Fruit fly (Drosophila melanogaster) whole organism, wandering third instar larva: Measurements from ENCODE around the gene CG13392.

Experiments used
- Abd-B ChIP-seq: fragments of >200 bp; optimal IDR thresholded peaks from 2 replicates; lab custom pipeline; 2017; ENCODE audit warnings: missing biosample characterization, missing genetic modification characterization
- CG32264 ChIP-seq: fragments of 200-800 bp; sonication (Bioruptor generic); optimal IDR thresholded peaks from 2 replicates; lab custom pipeline; 2016; ENCODE audit warnings: missing biosample characterization, missing genetic modification characterization
- CG9705 ChIP-seq: fragments of 200-800 bp; sonication (Bioruptor generic); optimal IDR thresholded peaks from 2 replicates; lab custom pipeline; 2018; ENCODE audit warnings: missing biosample characterization, mild to moderate bottlenecking, missing genetic modification characterization
- CrebA ChIP-seq: fragments of 200-800 bp; sonication (Bioruptor generic); optimal IDR thresholded peaks from 2 replicates; lab custom pipeline; 2016; ENCODE audit warnings: missing biosample characterization, mild to moderate bottlenecking, missing genetic modification characterization, borderline replicate concordance
- Dfd ChIP-seq: fragments of >200 bp; optimal IDR thresholded peaks from 2 replicates; lab custom pipeline; 2017; ENCODE audit warnings: missing biosample characterization, missing genetic modification characterization
- Dif ChIP-seq: fragments of 200-275, 200-300 bp; sonication (Bioruptor generic); optimal IDR thresholded peaks from 2 replicates; lab custom pipeline; 2018; ENCODE audit warnings: missing biosample characterization, missing genetic modification characterization; ENCODE audit not compliant: partially characterized antibody
- GATAd ChIP-seq: sonication (Bioruptor generic); optimal IDR thresholded peaks from 2 replicates; lab custom pipeline; 2016; ENCODE audit warnings: missing biosample characterization, missing genetic modification characterization
- HLH106 ChIP-seq: fragments of 200-800 bp; optimal IDR thresholded peaks from 3 replicates; lab custom pipeline; 2019; ENCODE audit warnings: missing biosample characterization, mild to moderate bottlenecking, missing genetic modification characterization, moderate library complexity
- Hr78 ChIP-seq: fragments of >200 bp; optimal IDR thresholded peaks from 2 replicates; lab custom pipeline; 2017; ENCODE audit warnings: missing biosample characterization, missing genetic modification characterization
- Hr83 ChIP-seq: fragments of 200-300 bp; sonication (Bioruptor generic); optimal IDR thresholded peaks from 2 replicates; lab custom pipeline; 2016; ENCODE audit warnings: missing biosample characterization, mild to moderate bottlenecking, missing genetic modification characterization, moderate library complexity; ENCODE audit not compliant: poor library complexity, severe bottlenecking
- Jra ChIP-seq: sonication (Bioruptor generic); optimal IDR thresholded peaks from 2 replicates; lab custom pipeline; 2016; ENCODE audit warnings: missing biosample characterization, missing genetic modification characterization
- Myc ChIP-seq: fragments of >200 bp; optimal IDR thresholded peaks from 2 replicates; lab custom pipeline; 2017
- OdsH ChIP-seq: fragments of 200-800 bp; sonication (Bioruptor generic); optimal IDR thresholded peaks from 2 replicates; lab custom pipeline; 2016; ENCODE audit warnings: missing biosample characterization, mild to moderate bottlenecking, missing genetic modification characterization
- Rel ChIP-seq, 2 experiments: fragments of 200-800 bp; sonication (Bioruptor generic) in 1 of 2; optimal IDR thresholded peaks; 2 replicates in 1 of 2; 3 replicates in 1 of 2; lab custom pipeline; 2016 to 2019; ENCODE audit warnings: mild to moderate bottlenecking in 2 of 2, missing biosample characterization in 2 of 2, missing genetic modification characterization in 2 of 2, moderate library complexity in 1 of 2
- Sp1 ChIP-seq: fragments of 200-800 bp; sonication (Bioruptor generic); optimal IDR thresholded peaks from 3 replicates; lab custom pipeline; 2019; ENCODE audit warnings: missing biosample characterization, mild to moderate bottlenecking, missing genetic modification characterization, moderate library complexity
- Vsx2 ChIP-seq: fragments of 200-300, 225-300 bp; sonication (Bioruptor generic); optimal IDR thresholded peaks from 2 replicates; lab custom pipeline; 2018; ENCODE audit warnings: missing biosample characterization, missing genetic modification characterization; ENCODE audit not compliant: partially characterized antibody
- br ChIP-seq: fragments of 200-800 bp; sonication (Bioruptor generic); optimal IDR thresholded peaks from 2 replicates; lab custom pipeline; 2016; ENCODE audit warnings: missing biosample characterization, missing genetic modification characterization
- brk ChIP-seq: fragments of 200-800 bp; sonication (Bioruptor generic); optimal IDR thresholded peaks from 2 replicates; lab custom pipeline; 2016; ENCODE audit warnings: missing biosample characterization, mild to moderate bottlenecking, missing genetic modification characterization
- dl ChIP-seq, 2 experiments: fragments of 175-275, 200-275 bp in 1 of 2; fragments of 200-275 bp in 1 of 2; sonication (Bioruptor generic); optimal IDR thresholded peaks; lab custom pipeline; 2018; ENCODE audit warnings: mild to moderate bottlenecking in 2 of 2, missing biosample characterization in 2 of 2, missing genetic modification characterization in 2 of 2, moderate library complexity in 2 of 2; ENCODE audit not compliant: partially characterized antibody in 2 of 2, insufficient read depth in 1 of 2
- dmrt93B ChIP-seq: fragments of 200-800 bp; sonication (Bioruptor generic); optimal IDR thresholded peaks from 2 replicates; lab custom pipeline; 2018; ENCODE audit warnings: missing biosample characterization, mild to moderate bottlenecking, missing genetic modification characterization
- dsf ChIP-seq: sonication (Bioruptor generic); optimal IDR thresholded peaks from 2 replicates; lab custom pipeline; 2016; ENCODE audit warnings: missing biosample characterization, missing genetic modification characterization, borderline replicate concordance
- foxo ChIP-seq, 2 experiments: fragments of 200-800 bp; sonication (Bioruptor generic); optimal IDR thresholded peaks; 2 replicates in 1 of 2; 3 replicates in 1 of 2; lab custom pipeline; 2016 to 2017; ENCODE audit warnings: missing biosample characterization in 2 of 2, missing genetic modification characterization in 2 of 2
- fru ChIP-seq: fragments of 200-800 bp; sonication (Bioruptor generic); optimal IDR thresholded peaks from 3 replicates; lab custom pipeline; 2016; ENCODE audit warnings: missing biosample characterization, mild to moderate bottlenecking, missing genetic modification characterization
- h ChIP-seq: fragments of 200-800 bp; sonication (Bioruptor generic); optimal IDR thresholded peaks from 3 replicates; lab custom pipeline; 2016; ENCODE audit warnings: missing biosample characterization, mild to moderate bottlenecking, missing genetic modification characterization
- psq ChIP-seq: fragments of 200-800 bp; sonication (Bioruptor generic); optimal IDR thresholded peaks from 3 replicates; lab custom pipeline; 2017; ENCODE audit warnings: missing biosample characterization, mild to moderate bottlenecking, missing genetic modification characterization, moderate library complexity
- rgr ChIP-seq: fragments of 200-800 bp; sonication (Bioruptor generic); optimal IDR thresholded peaks from 3 replicates; lab custom pipeline; 2016; ENCODE audit warnings: missing biosample characterization, mild to moderate bottlenecking, missing genetic modification characterization
- sage ChIP-seq: fragments of 200-800 bp; sonication (Bioruptor generic); optimal IDR thresholded peaks from 2 replicates; lab custom pipeline; 2016; ENCODE audit warnings: missing biosample characterization, mild to moderate bottlenecking, missing genetic modification characterization
- sv ChIP-seq: fragments of 200-800 bp; sonication (Bioruptor generic); optimal IDR thresholded peaks from 3 replicates; lab custom pipeline; 2016; ENCODE audit warnings: missing biosample characterization, missing genetic modification characterization
- tai ChIP-seq: sonication (Bioruptor generic); optimal IDR thresholded peaks from 2 replicates; lab custom pipeline; 2016; ENCODE audit warnings: missing biosample characterization, missing genetic modification characterization
- usp ChIP-seq: fragments of >200 bp; optimal IDR thresholded peaks from 2 replicates; lab custom pipeline; 2017; ENCODE audit warnings: missing biosample characterization, missing genetic modification characterization
- woc ChIP-seq: sonication (Bioruptor generic); optimal IDR thresholded peaks from 2 replicates; lab custom pipeline; 2016; ENCODE audit warnings: missing biosample characterization, mild to moderate bottlenecking, missing genetic modification characterization

The CG13392 gene

dm6 chr2L:8351333-8351732 is 31.3 kb downstream of the CG13392 start:
- no peak for TF ChIP-seq Jra (GFP tag; lab: Kevin White, UChicago)
- TF ChIP-seq dl (GFP tag; optimal IDR thresholded peaks at IDR 0.05; lab: Kevin White, UChicago; ENCODE audit: insufficient read depth in 1 of 2, partially characterized antibody in 2 of 2) = no peak
- peak; percentile 60 for TF ChIP-seq HLH106 (tag; lab: Kevin White, UChicago)
- no peak for TF ChIP-seq CG9705 (GFP tag; lab: Kevin White, UChicago)
- peak; percentile 36 for TF ChIP-seq psq (GFP tag; lab: Kevin White, UChicago)
- TF ChIP-seq h (GFP tag; lab: Kevin White, UChicago) = peak; percentile 65
- no peak for TF ChIP-seq Hr78 (GFP tag; lab: Kevin White, UChicago)
- no peak for TF ChIP-seq CrebA
- peak; percentile 29 for TF ChIP-seq fru (GFP tag; lab: Kevin White, UChicago)
- TF ChIP-seq tai (GFP tag; lab: Kevin White, UChicago) = no peak
- peak; percentile 26 for TF ChIP-seq OdsH
- no peak for TF ChIP-seq woc (GFP tag; lab: Kevin White, UChicago)
- TF ChIP-seq Sp1 (GFP tag; lab: Kevin White, UChicago) = no peak
- no peak for TF ChIP-seq brk (GFP tag; lab: Kevin White, UChicago)
- TF ChIP-seq foxo (GFP tag; optimal IDR thresholded peaks at IDR 0.05; lab: Kevin White, UChicago) = peak in 1 of 2 experiments; percentile 71
- peak; percentile 5 for TF ChIP-seq dmrt93B (GFP tag; lab: Kevin White, UChicago)
- TF ChIP-seq rgr (GFP tag; lab: Kevin White, UChicago) = peak; percentile 44

- TF ChIP-seq Hr83 (GFP tag; lab: Kevin White, UChicago) = peak; percentile 62
- TF ChIP-seq Abd-B (GFP tag; lab: Kevin White, UChicago) = no peak
- peak in 1 of 2 experiments; percentile 9 for TF ChIP-seq foxo (GFP tag; optimal IDR thresholded peaks at IDR 0.05; lab: Kevin White, UChicago)
- TF ChIP-seq CrebA = peak; percentile 11
- TF ChIP-seq psq (GFP tag; lab: Kevin White, UChicago) = no peak
- TF ChIP-seq h (GFP tag; lab: Kevin White, UChicago) = peak; percentile 18
- TF ChIP-seq sage = no peak
- no peak for TF ChIP-seq Hr78 (GFP tag; lab: Kevin White, UChicago)
- peak; percentile 59 for TF ChIP-seq rgr (GFP tag; lab: Kevin White, UChicago)
- TF ChIP-seq tai (GFP tag; lab: Kevin White, UChicago) = peak; percentile 15
- TF ChIP-seq Rel (GFP tag; optimal IDR thresholded peaks at IDR 0.05; lab: Kevin White, UChicago) = no peak
- peak; percentile 64 for TF ChIP-seq Rel (tag; optimal IDR thresholded peaks at IDR 0.05; lab: Kevin White, UChicago)
- peak; percentile 37 for TF ChIP-seq OdsH
Observed at dm6 chr2L:8350560-8351171, 31.9 kb downstream of the CG13392 start.

- no peak for TF ChIP-seq tai (GFP tag; lab: Kevin White, UChicago)
- peak; percentile 26 for TF ChIP-seq Dif (GFP tag; lab: Kevin White, UChicago)
- TF ChIP-seq CG32264 = no peak
- no peak for TF ChIP-seq dsf
Observed at dm6 chr2L:8346260-8346659, 36.3 kb downstream of the CG13392 start, which contains the start of gene CG7778. Gene CG7778 (plus strand): TSS chr2L:8346620.

- TF ChIP-seq h (GFP tag; lab: Kevin White, UChicago) = peak; percentile 63
- no peak for TF ChIP-seq Rel (GFP tag; optimal IDR thresholded peaks at IDR 0.05; lab: Kevin White, UChicago)
- peak; percentile 20 for TF ChIP-seq Rel (tag; optimal IDR thresholded peaks at IDR 0.05; lab: Kevin White, UChicago)
- TF ChIP-seq sv (GFP tag; lab: Kevin White, UChicago) = no peak
- no peak for TF ChIP-seq CG9705 (GFP tag; lab: Kevin White, UChicago)
- no peak for TF ChIP-seq Myc (lab: Kevin White, UChicago)
Observed at dm6 chr2L:8344536-8344935, 38.1 kb downstream of the CG13392 start.

dm6 chr2L:8342395-8342794 is 40.2 kb downstream of the CG13392 start, which contains the start of gene CG14273:
Gene CG14273 (plus strand): TSS chr2L:8342695.
- TF ChIP-seq usp (GFP tag; lab: Kevin White, UChicago) = no peak
- no peak for TF ChIP-seq br
- no peak for TF ChIP-seq Rel (GFP tag; optimal IDR thresholded peaks at IDR 0.05; lab: Kevin White, UChicago)
- TF ChIP-seq Rel (tag; optimal IDR thresholded peaks at IDR 0.05; lab: Kevin White, UChicago) = no peak
- no peak for TF ChIP-seq Dfd (GFP tag; lab: Kevin White, UChicago)
- TF ChIP-seq rgr (GFP tag; lab: Kevin White, UChicago) = no peak
- TF ChIP-seq CG32264 = no peak
- TF ChIP-seq Hr83 (GFP tag; lab: Kevin White, UChicago) = no peak
- no peak for TF ChIP-seq dmrt93B (GFP tag; lab: Kevin White, UChicago)
- no peak for TF ChIP-seq Abd-B (GFP tag; lab: Kevin White, UChicago)
- no peak for TF ChIP-seq Sp1 (GFP tag; lab: Kevin White, UChicago)
- TF ChIP-seq fru (GFP tag; lab: Kevin White, UChicago) = no peak
- TF ChIP-seq Hr78 (GFP tag; lab: Kevin White, UChicago) = no peak
- TF ChIP-seq GATAd = no peak
- TF ChIP-seq Vsx2 (GFP tag; lab: Kevin White, UChicago) = no peak
